Fruit fly (Drosophila melanogaster) whole organism, wandering third instar larva: ENCODE results near the gene mRpL48.

Source experiments
- Abd-B ChIP-seq: fragments of >200 bp; optimal IDR thresholded peaks from 2 replicates; lab custom pipeline; 2017; ENCODE audit warnings: missing biosample characterization, missing genetic modification characterization
- CG32264 ChIP-seq: fragments of 200-800 bp; sonication (Bioruptor generic); optimal IDR thresholded peaks from 2 replicates; lab custom pipeline; 2016; ENCODE audit warnings: missing biosample characterization, missing genetic modification characterization
- CG9705 ChIP-seq: fragments of 200-800 bp; sonication (Bioruptor generic); optimal IDR thresholded peaks from 2 replicates; lab custom pipeline; 2018; ENCODE audit warnings: missing biosample characterization, mild to moderate bottlenecking, missing genetic modification characterization
- CrebA ChIP-seq: fragments of 200-800 bp; sonication (Bioruptor generic); optimal IDR thresholded peaks from 2 replicates; lab custom pipeline; 2016; ENCODE audit warnings: missing biosample characterization, mild to moderate bottlenecking, missing genetic modification characterization, borderline replicate concordance
- Dfd ChIP-seq: fragments of >200 bp; optimal IDR thresholded peaks from 2 replicates; lab custom pipeline; 2017; ENCODE audit warnings: missing biosample characterization, missing genetic modification characterization
- Dif ChIP-seq: fragments of 200-275, 200-300 bp; sonication (Bioruptor generic); optimal IDR thresholded peaks from 2 replicates; lab custom pipeline; 2018; ENCODE audit warnings: missing biosample characterization, missing genetic modification characterization; ENCODE audit not compliant: partially characterized antibody
- GATAd ChIP-seq: sonication (Bioruptor generic); optimal IDR thresholded peaks from 2 replicates; lab custom pipeline; 2016; ENCODE audit warnings: missing biosample characterization, missing genetic modification characterization
- HLH106 ChIP-seq: fragments of 200-800 bp; optimal IDR thresholded peaks from 3 replicates; lab custom pipeline; 2019; ENCODE audit warnings: missing biosample characterization, mild to moderate bottlenecking, missing genetic modification characterization, moderate library complexity
- Hnf4 ChIP-seq: fragments of 200-800 bp; sonication (Bioruptor generic); optimal IDR thresholded peaks from 2 replicates; lab custom pipeline; 2016; ENCODE audit warnings: missing biosample characterization, mild to moderate bottlenecking, missing genetic modification characterization
- Hr78 ChIP-seq: fragments of >200 bp; optimal IDR thresholded peaks from 2 replicates; lab custom pipeline; 2017; ENCODE audit warnings: missing biosample characterization, missing genetic modification characterization
- Hr83 ChIP-seq: fragments of 200-300 bp; sonication (Bioruptor generic); optimal IDR thresholded peaks from 2 replicates; lab custom pipeline; 2016; ENCODE audit warnings: missing biosample characterization, mild to moderate bottlenecking, missing genetic modification characterization, moderate library complexity; ENCODE audit not compliant: poor library complexity, severe bottlenecking
- Jra ChIP-seq: sonication (Bioruptor generic); optimal IDR thresholded peaks from 2 replicates; lab custom pipeline; 2016; ENCODE audit warnings: missing biosample characterization, missing genetic modification characterization
- Mio ChIP-seq: sonication (Bioruptor generic); optimal IDR thresholded peaks from 2 replicates; lab custom pipeline; 2016; ENCODE audit warnings: missing biosample characterization, missing genetic modification characterization
- Myc ChIP-seq: fragments of >200 bp; optimal IDR thresholded peaks from 2 replicates; lab custom pipeline; 2017
- N ChIP-seq: fragments of >200 bp; optimal IDR thresholded peaks from 2 replicates; lab custom pipeline; 2018; ENCODE audit warnings: missing biosample characterization, missing external identifiers, missing genetic modification characterization
- OdsH ChIP-seq: fragments of 200-800 bp; sonication (Bioruptor generic); optimal IDR thresholded peaks from 2 replicates; lab custom pipeline; 2016; ENCODE audit warnings: missing biosample characterization, mild to moderate bottlenecking, missing genetic modification characterization
- Rel ChIP-seq, 2 experiments: fragments of 200-800 bp; sonication (Bioruptor generic) in 1 of 2; optimal IDR thresholded peaks; 2 replicates in 1 of 2; 3 replicates in 1 of 2; lab custom pipeline; 2016 to 2019; ENCODE audit warnings: mild to moderate bottlenecking in 2 of 2, missing biosample characterization in 2 of 2, missing genetic modification characterization in 2 of 2, moderate library complexity in 1 of 2
- Sp1 ChIP-seq: fragments of 200-800 bp; sonication (Bioruptor generic); optimal IDR thresholded peaks from 3 replicates; lab custom pipeline; 2019; ENCODE audit warnings: missing biosample characterization, mild to moderate bottlenecking, missing genetic modification characterization, moderate library complexity
- Vsx2 ChIP-seq: fragments of 200-300, 225-300 bp; sonication (Bioruptor generic); optimal IDR thresholded peaks from 2 replicates; lab custom pipeline; 2018; ENCODE audit warnings: missing biosample characterization, missing genetic modification characterization; ENCODE audit not compliant: partially characterized antibody
- br ChIP-seq: fragments of 200-800 bp; sonication (Bioruptor generic); optimal IDR thresholded peaks from 2 replicates; lab custom pipeline; 2016; ENCODE audit warnings: missing biosample characterization, missing genetic modification characterization
- brk ChIP-seq: fragments of 200-800 bp; sonication (Bioruptor generic); optimal IDR thresholded peaks from 2 replicates; lab custom pipeline; 2016; ENCODE audit warnings: missing biosample characterization, mild to moderate bottlenecking, missing genetic modification characterization
- dmrt93B ChIP-seq: fragments of 200-800 bp; sonication (Bioruptor generic); optimal IDR thresholded peaks from 2 replicates; lab custom pipeline; 2018; ENCODE audit warnings: missing biosample characterization, mild to moderate bottlenecking, missing genetic modification characterization
- dsf ChIP-seq: sonication (Bioruptor generic); optimal IDR thresholded peaks from 2 replicates; lab custom pipeline; 2016; ENCODE audit warnings: missing biosample characterization, missing genetic modification characterization, borderline replicate concordance
- ey ChIP-seq: fragments of 200-800 bp; sonication (Bioruptor generic); optimal IDR thresholded peaks from 2 replicates; lab custom pipeline; 2016; ENCODE audit warnings: missing biosample characterization, missing genetic modification characterization
- foxo ChIP-seq, 2 experiments: fragments of 200-800 bp; sonication (Bioruptor generic); optimal IDR thresholded peaks; 2 replicates in 1 of 2; 3 replicates in 1 of 2; lab custom pipeline; 2016 to 2017; ENCODE audit warnings: missing biosample characterization in 2 of 2, missing genetic modification characterization in 2 of 2
- fru ChIP-seq: fragments of 200-800 bp; sonication (Bioruptor generic); optimal IDR thresholded peaks from 3 replicates; lab custom pipeline; 2016; ENCODE audit warnings: missing biosample characterization, mild to moderate bottlenecking, missing genetic modification characterization
- h ChIP-seq: fragments of 200-800 bp; sonication (Bioruptor generic); optimal IDR thresholded peaks from 3 replicates; lab custom pipeline; 2016; ENCODE audit warnings: missing biosample characterization, mild to moderate bottlenecking, missing genetic modification characterization
- jim ChIP-seq: fragments of 175-275, 200-325 bp; sonication (Bioruptor generic); optimal IDR thresholded peaks from 2 replicates; lab custom pipeline; 2016; ENCODE audit warnings: missing biosample characterization, mild to moderate bottlenecking, missing genetic modification characterization
- pan ChIP-seq: fragments of >200 bp; optimal IDR thresholded peaks from 2 replicates; lab custom pipeline; 2017
- psq ChIP-seq: fragments of 200-800 bp; sonication (Bioruptor generic); optimal IDR thresholded peaks from 3 replicates; lab custom pipeline; 2017; ENCODE audit warnings: missing biosample characterization, mild to moderate bottlenecking, missing genetic modification characterization, moderate library complexity
- rgr ChIP-seq: fragments of 200-800 bp; sonication (Bioruptor generic); optimal IDR thresholded peaks from 3 replicates; lab custom pipeline; 2016; ENCODE audit warnings: missing biosample characterization, mild to moderate bottlenecking, missing genetic modification characterization
- sage ChIP-seq: fragments of 200-800 bp; sonication (Bioruptor generic); optimal IDR thresholded peaks from 2 replicates; lab custom pipeline; 2016; ENCODE audit warnings: missing biosample characterization, mild to moderate bottlenecking, missing genetic modification characterization
- tai ChIP-seq: sonication (Bioruptor generic); optimal IDR thresholded peaks from 2 replicates; lab custom pipeline; 2016; ENCODE audit warnings: missing biosample characterization, missing genetic modification characterization
- usp ChIP-seq: fragments of >200 bp; optimal IDR thresholded peaks from 2 replicates; lab custom pipeline; 2017; ENCODE audit warnings: missing biosample characterization, missing genetic modification characterization
- woc ChIP-seq: sonication (Bioruptor generic); optimal IDR thresholded peaks from 2 replicates; lab custom pipeline; 2016; ENCODE audit warnings: missing biosample characterization, mild to moderate bottlenecking, missing genetic modification characterization

mRpL48 gene

dm6 chr2L:1710224-1710623 lies at the start of gene mRpL48, which contains the start of gene CG17660:
Gene mRpL48 (plus strand): TSS chr2L:1710462.
Gene CG17660 (minus strand): TSS chr2L:1710421.
- TF ChIP-seq CG9705 (no peak), rgr (GFP tag; lab: Kevin White, UChicago) (peak; percentile 27), Sp1 (GFP tag; lab: Kevin White, UChicago) (peak; percentile 6), OdsH (GFP tag; lab: Kevin White, UChicago) (no peak), h (peak; percentile 29), Jra (GFP tag; lab: Kevin White, UChicago) (no peak), Rel (GFP tag; optimal IDR thresholded peaks at IDR 0.05; lab: Kevin White, UChicago) (no peak), Rel (tag; optimal IDR thresholded peaks at IDR 0.05; lab: Kevin White, UChicago) (peak; percentile 44), br (peak; percentile 7), GATAd (GFP tag; lab: Kevin White, UChicago) (no peak)

- TF ChIP-seq Mio (GFP tag; lab: Kevin White, UChicago) (no peak), CG9705 (no peak), pan (lab: Kevin White, UChicago) (no peak), usp (no peak), HLH106 (tag; lab: Kevin White, UChicago) (no peak), rgr (GFP tag; lab: Kevin White, UChicago) (no peak), jim (GFP tag; lab: Kevin White, UChicago) (no peak), Dfd (GFP tag; lab: Kevin White, UChicago) (no peak), fru (GFP tag; lab: Kevin White, UChicago) (no peak), Jra (GFP tag; lab: Kevin White, UChicago) (no peak), br (no peak), OdsH (GFP tag; lab: Kevin White, UChicago) (no peak), CrebA (GFP tag; lab: Kevin White, UChicago) (no peak), N (no peak), dsf (GFP tag; lab: Kevin White, UChicago) (no peak), Abd-B (GFP tag; lab: Kevin White, UChicago) (no peak)
Measured at dm6 chr2L:1663066-1663465, 47.2 kb upstream of the mRpL48 start.

dm6 chr2L:1665879-1666278 lies 44.4 kb upstream of the mRpL48 start:
- TF ChIP-seq Hr78 (GFP tag; lab: Kevin White, UChicago) (no peak), usp (no peak), Rel (GFP tag; optimal IDR thresholded peaks at IDR 0.05; lab: Kevin White, UChicago) (no peak), Rel (tag; optimal IDR thresholded peaks at IDR 0.05; lab: Kevin White, UChicago) (peak; percentile 66), pan (lab: Kevin White, UChicago) (no peak), GATAd (GFP tag; lab: Kevin White, UChicago) (no peak), tai (GFP tag; lab: Kevin White, UChicago) (no peak)

dm6 chr2L:1666789-1667188 lies 43.5 kb upstream of the mRpL48 start:
- TF ChIP-seq psq (peak; percentile 82), Hr78 (GFP tag; lab: Kevin White, UChicago) (no peak), jim (GFP tag; lab: Kevin White, UChicago) (peak; percentile 51)

dm6 chr2L:1667483-1667882 lies 42.8 kb upstream of the mRpL48 start:
- no peak for TF ChIP-seq Rel (GFP tag; optimal IDR thresholded peaks at IDR 0.05; lab: Kevin White, UChicago)
- TF ChIP-seq Rel (tag; optimal IDR thresholded peaks at IDR 0.05; lab: Kevin White, UChicago) = peak; percentile 64
- no peak for TF ChIP-seq N
- no peak for TF ChIP-seq Abd-B (GFP tag; lab: Kevin White, UChicago)
- TF ChIP-seq foxo (GFP tag; optimal IDR thresholded peaks at IDR 0.05; lab: Kevin White, UChicago) = peak in 1 of 2 experiments; percentile 17
- no peak for TF ChIP-seq Jra (GFP tag; lab: Kevin White, UChicago)
- peak; percentile 9 for TF ChIP-seq rgr (GFP tag; lab: Kevin White, UChicago)
- TF ChIP-seq Dif (GFP tag; lab: Kevin White, UChicago) = peak; percentile 18
- TF ChIP-seq br = peak; percentile 3
- peak; percentile 24 for TF ChIP-seq h

DNA sequence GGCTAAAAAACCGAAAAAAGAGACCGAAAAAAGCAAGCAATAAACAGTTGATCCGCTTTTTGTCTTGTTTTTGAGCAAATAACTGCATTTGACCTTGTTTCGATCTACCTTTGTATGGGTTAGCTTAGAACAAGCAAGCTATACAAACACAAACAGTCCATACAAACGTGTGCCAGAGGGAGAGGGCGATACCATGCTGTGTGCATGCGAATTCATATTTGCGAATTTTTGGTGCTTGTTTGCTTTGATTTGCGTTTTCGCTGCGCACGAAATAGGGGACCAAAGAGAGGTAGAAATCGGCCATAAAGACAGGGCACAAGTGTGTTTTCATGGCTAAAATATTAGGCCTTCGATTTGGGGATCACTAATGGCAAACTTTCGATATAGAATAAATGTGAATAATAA lies 41.6 kb upstream of the mRpL48 start:
- TF ChIP-seq brk (GFP tag; lab: Kevin White, UChicago) (peak; percentile 65), tai (GFP tag; lab: Kevin White, UChicago) (no peak), Hnf4 (peak; percentile 74), Jra (GFP tag; lab: Kevin White, UChicago) (peak; percentile 42), woc (GFP tag; lab: Kevin White, UChicago) (peak; percentile 45), Abd-B (GFP tag; lab: Kevin White, UChicago) (no peak), jim (GFP tag; lab: Kevin White, UChicago) (peak; percentile 72), Rel (GFP tag; optimal IDR thresholded peaks at IDR 0.05; lab: Kevin White, UChicago) (peak; percentile 45), Rel (tag; optimal IDR thresholded peaks at IDR 0.05; lab: Kevin White, UChicago) (peak; percentile 43), Hr78 (GFP tag; lab: Kevin White, UChicago) (no peak), dmrt93B (GFP tag; lab: Kevin White, UChicago) (peak; percentile 62), Sp1 (GFP tag; lab: Kevin White, UChicago) (peak; percentile 64), psq (peak; percentile 92), Hr83 (GFP tag; lab: Kevin White, UChicago) (peak; percentile 79), CrebA (GFP tag; lab: Kevin White, UChicago) (peak; percentile 86), Vsx2 (no peak), GATAd (GFP tag; lab: Kevin White, UChicago) (no peak), Dif (GFP tag; lab: Kevin White, UChicago) (no peak), dsf (GFP tag; lab: Kevin White, UChicago) (no peak), Myc (lab: Kevin White, UChicago) (no peak), N (peak; percentile 1), CG32264 (GFP tag; lab: Kevin White, UChicago) (peak; percentile 11), br (peak; percentile 67), ey (GFP tag; lab: Kevin White, UChicago) (peak; percentile 73), pan (lab: Kevin White, UChicago) (no peak), sage (GFP tag; lab: Kevin White, UChicago) (peak; percentile 64)
